Worm (Caenorhabditis elegans) whole organism, late embryonic: ENCODE data around the gene gss-1.

Experiments
- C38D4.7 ChIP-seq: fragments of 200-800 bp; sonication (Bioruptor generic); optimal IDR thresholded peaks from 2 replicates; lab custom pipeline; 2018; ENCODE audit warnings: mild to moderate bottlenecking, missing genetic modification characterization, moderate library complexity, missing compliant biosample characterization
- ama-1 ChIP-seq: fragments of 150-350 bp; optimal IDR thresholded peaks from 2 replicates; lab custom pipeline; 2014
- ceh-22 ChIP-seq: sonication (generic microtip); optimal IDR thresholded peaks from 2 replicates; lab custom pipeline; 2017; ENCODE audit warnings: missing biosample characterization, missing genetic modification characterization
- ceh-48 ChIP-seq: sonication (generic microtip); optimal IDR thresholded peaks from 2 replicates; lab custom pipeline; 2016; ENCODE audit warnings: missing genetic modification characterization, inconsistent platforms, missing compliant biosample characterization
- ceh-9 ChIP-seq: sonication (generic microtip); optimal IDR thresholded peaks from 2 replicates; lab custom pipeline; 2016; ENCODE audit warnings: mild to moderate bottlenecking, missing genetic modification characterization, inconsistent platforms, missing compliant biosample characterization
- dve-1 ChIP-seq: sonication (generic microtip); optimal IDR thresholded peaks from 2 replicates; lab custom pipeline; 2017; ENCODE audit warnings: antibody characterized with exemption, mild to moderate bottlenecking, missing genetic modification characterization, missing compliant biosample characterization
- elt-2 ChIP-seq: sonication (generic microtip); optimal IDR thresholded peaks from 2 replicates; lab custom pipeline; 2016; ENCODE audit warnings: missing genetic modification reagents, missing genetic modification characterization, missing compliant biosample characterization
- fax-1 ChIP-seq: sonication (generic microtip); optimal IDR thresholded peaks from 2 replicates; lab custom pipeline; 2016; ENCODE audit warnings: missing genotype, missing genetic modification characterization, missing compliant biosample characterization
- fkh-10 ChIP-seq: fragments of 150-350 bp; optimal IDR thresholded peaks from 2 replicates; lab custom pipeline; 2014; ENCODE audit warnings: missing biosample characterization, missing genetic modification reagents, missing genetic modification characterization
- nhr-11 ChIP-seq: fragments of 150-350 bp; optimal IDR thresholded peaks from 2 replicates; lab custom pipeline; 2014; ENCODE audit warnings: missing biosample characterization, missing genetic modification characterization
- pha-4 ChIP-seq: fragments of 150-350 bp; optimal IDR thresholded peaks from 2 replicates; lab custom pipeline; 2018; ENCODE audit warnings: missing biosample characterization, missing genetic modification reagents, missing genetic modification characterization
- pqm-1 ChIP-seq: sonication (generic microtip); optimal IDR thresholded peaks from 2 replicates; lab custom pipeline; 2016; ENCODE audit warnings: missing genetic modification characterization, missing compliant biosample characterization
- rnt-1 ChIP-seq: sonication (generic microtip); optimal IDR thresholded peaks from 2 replicates; lab custom pipeline; 2016; ENCODE audit warnings: missing genetic modification characterization, missing compliant biosample characterization
- zip-5 ChIP-seq: sonication (generic microtip); optimal IDR thresholded peaks from 2 replicates; lab custom pipeline; 2016; ENCODE audit warnings: missing genetic modification characterization, missing compliant biosample characterization

DNA sequence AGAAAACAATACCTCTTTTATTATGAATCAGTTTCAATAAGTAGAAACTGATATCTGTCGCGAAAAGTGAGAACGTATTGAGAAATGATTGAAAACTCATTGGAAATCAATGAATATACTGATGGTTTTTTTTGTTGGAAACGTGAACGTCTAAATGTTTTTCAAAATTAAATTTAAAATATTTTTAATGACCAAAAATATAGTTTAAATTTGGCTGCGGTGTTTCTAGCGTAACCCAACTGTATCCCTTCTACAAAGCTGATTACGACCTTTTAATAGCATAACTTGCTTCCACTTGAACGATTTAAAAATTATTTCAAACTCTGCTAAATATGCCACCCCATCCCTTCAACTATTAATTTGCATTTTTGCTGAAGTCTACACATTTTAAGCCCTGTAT lies 4.7 kb downstream of the gss-1 start, which contains the start of gene M176.9:
- TF ChIP-seq rnt-1 (tag; lab: Kevin White, UChicago) = no peak
- no peak for TF ChIP-seq zip-5 (tag; lab: Kevin White, UChicago)
- no peak for TF ChIP-seq ama-1
- no peak for TF ChIP-seq fax-1
- TF ChIP-seq fkh-10 (GFP tag; lab: Kevin White, UChicago) = no peak
- no peak for TF ChIP-seq pha-4 (tag; lab: Kevin White, UChicago)
- TF ChIP-seq ceh-22 (tag; lab: Kevin White, UChicago) = no peak
- no peak for TF ChIP-seq ceh-48 (tag; lab: Kevin White, UChicago)
- TF ChIP-seq dve-1 (tag; lab: Kevin White, UChicago) = no peak
- TF ChIP-seq C38D4.7 (GFP tag; lab: Kevin White, UChicago) = no peak
- no peak for TF ChIP-seq ceh-9 (tag; lab: Kevin White, UChicago)
- no peak for TF ChIP-seq elt-2 (tag; lab: Kevin White, UChicago)
- no peak for TF ChIP-seq pqm-1 (tag; lab: Kevin White, UChicago)
- no peak for TF ChIP-seq nhr-11 (tag; lab: Kevin White, UChicago)
